Fruit fly (Drosophila melanogaster) S2 (cell line): ENCODE results near the gene TwdlG.

Experiments used
- CG8478 ChIP-seq: fragments of >200 bp; optimal IDR thresholded peaks from 2 replicates; lab custom pipeline; 2018
- CTCF ChIP-seq, 2 experiments: fragments of >200 bp; optimal IDR thresholded peaks; 2 replicates each; lab custom pipeline; 2018

DNA sequence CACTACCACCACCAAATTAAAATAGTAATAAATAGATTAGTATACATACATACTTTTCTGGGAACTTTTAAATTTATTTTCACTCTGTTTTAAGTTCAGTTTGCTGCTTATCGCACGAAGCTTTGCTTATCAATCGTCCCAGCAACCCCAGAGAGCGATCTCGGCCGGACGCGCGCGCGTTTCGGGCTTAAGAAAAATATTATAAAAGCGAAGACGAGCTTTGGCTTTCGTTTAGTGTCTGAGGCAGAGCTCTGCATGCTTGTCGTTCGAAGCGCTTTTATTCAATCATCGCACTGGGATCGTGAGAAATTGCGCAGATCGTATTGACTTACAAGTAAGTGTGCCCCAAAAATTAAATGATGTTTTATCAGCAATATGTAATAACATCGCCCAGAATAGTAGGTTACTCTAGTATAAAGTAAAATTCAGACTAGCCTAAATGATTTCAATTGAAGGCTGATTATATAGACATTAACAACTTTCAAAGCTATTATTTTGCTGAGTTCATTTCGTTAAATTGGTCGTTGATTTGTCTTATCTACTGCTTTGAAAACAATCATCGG is 16.1 kb downstream of the TwdlG start, which contains the start of gene Gel:
- TF ChIP-seq CG8478 (lab: Kevin White, UChicago) = no peak
- no peak for TF ChIP-seq CTCF (optimal IDR thresholded peaks at IDR 0.05; lab: Kevin White, UChicago)
